Worm (Caenorhabditis elegans) whole organism, L1 larva: ENCODE measurements around the gene R02D5.10.

ENCODE experiments used
- egl-27 ChIP-seq, 2 experiments: fragments of 150-350 bp in 1 of 2; sonication (generic microtip); optimal IDR thresholded peaks; 3 replicates each; lab custom pipeline; 2017 to 2018; ENCODE audit warnings: missing biosample characterization in 2 of 2, missing genetic modification characterization in 2 of 2, missing genetic modification reagents in 2 of 2
- nhr-11 ChIP-seq: fragments of 150-350 bp; optimal IDR thresholded peaks from 2 replicates; lab custom pipeline; 2014; ENCODE audit warnings: missing biosample characterization, missing genetic modification characterization
- nhr-28 ChIP-seq: fragments of 150-350 bp; optimal IDR thresholded peaks from 2 replicates; lab custom pipeline; 2014; ENCODE audit warnings: missing biosample characterization, missing genetic modification characterization
- vab-15 ChIP-seq: sonication (generic microtip); optimal IDR thresholded peaks from 2 replicates; lab custom pipeline; 2017; ENCODE audit warnings: missing genotype, mild to moderate bottlenecking, missing genetic modification characterization, missing compliant biosample characterization

DNA sequence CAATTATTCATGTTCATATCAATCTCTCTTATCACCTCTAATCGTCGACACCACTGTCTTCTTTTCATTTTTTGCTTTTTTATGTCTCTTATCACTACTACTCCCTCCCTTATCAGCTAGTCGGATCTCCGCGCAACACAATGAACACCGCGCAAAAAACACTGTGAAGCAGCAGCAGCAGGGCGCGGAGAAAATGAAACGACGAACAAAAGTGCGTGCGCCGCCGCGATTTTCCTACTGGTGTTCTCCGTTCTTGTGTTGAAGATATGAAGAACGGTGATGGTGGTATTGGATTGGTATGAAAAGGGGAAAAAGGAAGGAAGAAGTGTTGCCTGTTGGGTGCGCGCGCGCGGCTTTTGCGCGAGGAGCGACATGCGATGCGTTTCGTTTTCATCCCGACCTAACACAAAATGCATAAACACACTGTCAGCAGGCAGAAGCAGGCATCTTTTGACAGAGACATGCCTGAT, 23.7 kb downstream of the R02D5.10 start:
- TF ChIP-seq egl-27 (tag; optimal IDR thresholded peaks at IDR 0.05; lab: Kevin White, UChicago), result no peak
- no peak for TF ChIP-seq vab-15
- TF ChIP-seq nhr-11, result no peak
- no peak for TF ChIP-seq nhr-28 (tag; lab: Kevin White, UChicago)
